Fruit fly (Drosophila melanogaster): ENCODE measurements around the gene Smr.

Gene Smr

DNA sequence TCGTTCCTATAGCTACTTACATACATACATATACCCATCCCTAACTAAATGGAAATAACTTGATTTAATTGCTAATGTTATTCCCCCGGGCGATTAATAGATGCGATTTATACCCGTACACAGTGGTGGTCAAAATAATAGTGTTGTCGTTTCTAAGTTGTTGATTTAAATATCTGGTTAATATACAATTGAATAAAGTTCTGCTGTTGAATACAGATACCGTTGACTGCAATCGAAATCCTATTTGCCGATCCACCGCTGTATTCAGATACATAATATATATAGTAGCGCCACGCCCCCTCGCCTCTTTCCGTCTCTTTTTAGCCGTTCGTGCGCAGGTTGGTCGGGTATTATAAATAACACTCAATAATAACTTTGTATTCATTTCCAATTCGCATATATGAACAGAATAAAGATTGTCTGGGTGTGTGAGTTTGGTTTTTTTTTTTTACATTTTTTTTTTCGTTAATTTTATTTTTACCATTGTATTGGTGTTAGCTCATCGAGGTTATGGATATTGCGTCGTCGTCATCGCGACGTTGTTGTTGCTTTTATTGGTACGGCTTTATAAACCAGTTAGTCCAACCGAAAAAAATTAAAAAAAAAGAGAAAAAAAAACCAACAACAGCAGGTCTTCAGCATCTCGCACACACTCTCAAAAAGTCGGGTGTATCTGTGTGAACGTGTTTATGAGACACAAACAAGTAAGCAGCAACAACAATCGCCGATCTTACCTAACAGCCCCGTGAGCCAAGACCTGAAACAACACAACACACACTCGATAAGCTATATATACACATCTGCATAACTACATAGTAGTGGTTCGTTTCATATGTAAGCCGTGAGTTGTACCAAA is 69.9 kb downstream of the Smr start (continued):
- TF ChIP-seq yki (optimal IDR thresholded peaks at IDR 0.05) = no peak
- peak; percentile 44 for TF ChIP-seq CG31224 (GFP tag; IDR thresholded peaks at IDR 0.05)
- no peak for TF ChIP-seq p53 (GFP tag; optimal IDR thresholded peaks at IDR 0.05)
- TF ChIP-seq Dip2 (GFP tag; IDR thresholded peaks at IDR 0.05) = no peak
- no peak for TF ChIP-seq B-H1 (GFP tag; IDR thresholded peaks at IDR 0.05)
- no peak for TF ChIP-seq CTCF (GFP tag; optimal IDR thresholded peaks at IDR 0.05)
- no peak for TF ChIP-seq CG14710 (tag; optimal IDR thresholded peaks at IDR 0.05)
- TF ChIP-seq nerfin-1 (tag; optimal IDR thresholded peaks at IDR 0.05) = no peak
- TF ChIP-seq CG16815 (GFP tag; optimal IDR thresholded peaks at IDR 0.05) = no peak
- no peak for TF ChIP-seq run (tag; optimal IDR thresholded peaks at IDR 0.05)
- TF ChIP-seq CG7987 (GFP tag; optimal IDR thresholded peaks at IDR 0.05) = no peak
- no peak for TF ChIP-seq CG15601 (tag; optimal IDR thresholded peaks at IDR 0.05)
- TF ChIP-seq Kr (GFP tag; optimal IDR thresholded peaks at IDR 0.05) = no peak
- TF ChIP-seq CG18262 (tag; optimal IDR thresholded peaks at IDR 0.05) = no peak
- TF ChIP-seq Ets65A (GFP tag) = no peak
- TF ChIP-seq Oaz (GFP tag; IDR thresholded peaks at IDR 0.05) = no peak
- no peak for TF ChIP-seq Sry-δ (GFP tag; optimal IDR thresholded peaks at IDR 0.05)
- TF ChIP-seq Hr78 (GFP tag; optimal IDR thresholded peaks at IDR 0.05) = no peak
- TF ChIP-seq cad (GFP tag; optimal IDR thresholded peaks at IDR 0.05) = no peak
- no peak for TF ChIP-seq CG1832 (GFP tag; optimal IDR thresholded peaks at IDR 0.05)
- no peak for TF ChIP-seq CG6272 (GFP tag; IDR thresholded peaks at IDR 0.05)
- TF ChIP-seq MBD-R2 (GFP tag; IDR thresholded peaks at IDR 0.05) = 0 out of 2 replicates have a peak, but pooled peaks have one; percentile 10
- TF ChIP-seq tin (GFP tag; optimal IDR thresholded peaks at IDR 0.05) = no peak
- no peak for TF ChIP-seq CG3065 (GFP tag; optimal IDR thresholded peaks at IDR 0.05)
- no peak for TF ChIP-seq en (GFP tag; optimal IDR thresholded peaks at IDR 0.05)

DNA sequence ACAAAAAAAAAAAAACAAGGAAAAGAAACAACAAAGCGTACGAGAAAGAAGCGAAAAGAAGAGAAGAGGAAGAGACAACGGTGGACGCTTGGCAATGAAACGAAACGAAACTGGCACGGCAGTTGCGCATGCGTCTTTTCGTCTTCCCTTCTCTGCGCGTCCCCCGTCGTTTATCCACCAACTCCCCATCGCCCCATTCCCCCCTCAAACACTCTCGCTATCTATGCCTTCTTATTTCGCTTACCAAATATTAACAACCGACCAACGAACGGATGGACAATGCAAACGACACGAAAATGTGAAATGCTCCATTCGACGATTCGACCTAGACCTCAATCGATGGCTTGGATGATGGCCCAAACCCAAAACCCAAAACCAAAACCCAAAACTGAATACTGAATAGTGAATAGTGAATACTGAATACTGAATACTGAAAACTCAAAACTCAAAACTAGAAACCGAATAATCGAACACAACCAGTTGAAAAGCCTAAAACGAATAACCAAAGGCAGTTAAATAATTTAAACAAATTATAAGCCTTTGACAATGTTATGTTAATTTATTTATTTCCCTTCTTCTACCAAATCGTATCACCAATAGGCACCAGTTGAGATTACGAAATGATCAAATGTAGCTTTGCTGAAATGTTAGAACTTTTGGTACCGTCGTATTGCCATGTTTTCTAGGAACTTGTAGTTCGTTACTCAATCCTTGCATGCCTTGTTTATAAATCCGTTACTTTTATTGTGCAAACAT is 71.7 kb downstream of the Smr start:
- no peak for TF ChIP-seq CG18476 (GFP tag; optimal IDR thresholded peaks at IDR 0.05)
- TF ChIP-seq Dad (GFP tag; optimal IDR thresholded peaks at IDR 0.05) = no peak
- no peak for TF ChIP-seq CG1233 (GFP tag; optimal IDR thresholded peaks at IDR 0.05)
- no peak for TF ChIP-seq CG13287 (GFP tag; IDR thresholded peaks at IDR 0.05; ENCODE audit: partially characterized antibody)
- TF ChIP-seq Dll (GFP tag; IDR thresholded peaks at IDR 0.05; ENCODE audit: partially characterized antibody) = no peak
- TF ChIP-seq CG17328 (GFP tag; IDR thresholded peaks at IDR 0.05) = no peak
- no peak for TF ChIP-seq CG2116 (GFP tag; optimal IDR thresholded peaks at IDR 0.05)
- TF ChIP-seq CG12299 (tag; optimal IDR thresholded peaks at IDR 0.05) = no peak
- no peak for TF ChIP-seq TFAM (GFP tag; optimal IDR thresholded peaks at IDR 0.05)
- TF ChIP-seq mirr (GFP tag; optimal IDR thresholded peaks at IDR 0.05) = peak; percentile 5
- no peak for TF ChIP-seq lmd (GFP tag; IDR thresholded peaks at IDR 0.05)
- no peak for TF ChIP-seq CG11696 (GFP tag; IDR thresholded peaks at IDR 0.05)
- TF ChIP-seq pum (GFP tag; optimal IDR thresholded peaks at IDR 0.05) = no peak
- no peak for TF ChIP-seq ro (GFP tag; IDR thresholded peaks at IDR 0.05)
- TF ChIP-seq pan (optimal IDR thresholded peaks at IDR 0.05) = no peak
- no peak for TF ChIP-seq pan (GFP tag; optimal IDR thresholded peaks at IDR 0.05 in 1 of 2, IDR thresholded peaks at IDR 0.05 in 1 of 2)
- no peak for TF ChIP-seq sr (GFP tag; IDR thresholded peaks at IDR 0.05)
- TF ChIP-seq sd (tag; optimal IDR thresholded peaks at IDR 0.05) = no peak
- TF ChIP-seq chinmo (GFP tag; IDR thresholded peaks at IDR 0.05; ENCODE audit: partially characterized antibody) = 0 out of 4 replicates have a peak, but pooled peaks have one; percentile 48
- TF ChIP-seq CG8388 (GFP tag; optimal IDR thresholded peaks at IDR 0.05) = no peak
- TF ChIP-seq CG13894 (tag; optimal IDR thresholded peaks at IDR 0.05) = peak; percentile 61
- TF ChIP-seq p53 (GFP tag; optimal IDR thresholded peaks at IDR 0.05) = no peak
- TF ChIP-seq CG4707 (GFP tag; optimal IDR thresholded peaks at IDR 0.05) = no peak
- TF ChIP-seq Bgb (GFP tag; IDR thresholded peaks at IDR 0.05; ENCODE audit: partially characterized antibody) = no peak
- TF ChIP-seq tin (GFP tag; optimal IDR thresholded peaks at IDR 0.05) = no peak
- peak; percentile 93 for TF ChIP-seq Blimp-1 (GFP tag; optimal IDR thresholded peaks at IDR 0.05)
